Worm (Caenorhabditis elegans): ENCODE data around the gene ZC196.5.

Gene ZC196.5

DNA sequence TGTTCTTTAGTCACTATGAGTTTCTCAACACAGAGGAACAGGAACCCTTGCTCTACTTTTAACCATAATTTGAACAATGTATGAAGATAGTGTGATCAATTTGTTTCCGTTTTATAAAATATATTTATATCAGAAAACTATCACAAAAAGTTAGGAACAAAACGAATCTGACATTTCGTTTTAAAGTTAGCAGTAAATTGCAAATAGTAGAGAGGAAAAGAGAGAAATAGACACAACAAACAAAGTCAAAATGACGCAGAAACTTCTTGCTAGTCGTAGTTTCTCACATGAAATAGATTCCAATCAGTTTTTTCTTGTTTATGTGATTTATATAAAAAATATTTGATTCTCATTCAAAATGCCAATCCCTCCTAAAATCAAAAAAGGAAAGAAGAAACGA lies at the start of gene ZC196.5:
ZC196.5 (plus strand) TSS at position 301 of the 400 bp plus-strand sequence.
- TF ChIP-seq sptf-1 (tag; optimal IDR thresholded peaks at IDR 0.05), result no peak
- TF ChIP-seq sup-37 (GFP tag; optimal IDR thresholded peaks at IDR 0.05), result no peak
- TF ChIP-seq ama-1 (optimal IDR thresholded peaks at IDR 0.05), result no peak
- TF ChIP-seq nhr-77 (tag; optimal IDR thresholded peaks at IDR 0.05), result no peak
- TF ChIP-seq nhr-12 (tag; optimal IDR thresholded peaks at IDR 0.05), result no peak
- TF ChIP-seq jun-1 (tag; optimal IDR thresholded peaks at IDR 0.05), result no peak
- no peak for TF ChIP-seq ces-1 (GFP tag; optimal IDR thresholded peaks at IDR 0.05)
- no peak for TF ChIP-seq ztf-11 (tag; optimal IDR thresholded peaks at IDR 0.05)
- no peak for TF ChIP-seq alr-1 (tag; optimal IDR thresholded peaks at IDR 0.05; ENCODE audit: borderline replicate concordance)
- TF ChIP-seq irx-1 (tag; optimal IDR thresholded peaks at IDR 0.05), result no peak
- TF ChIP-seq nhr-20 (tag; optimal IDR thresholded peaks at IDR 0.05), result no peak
- TF ChIP-seq fos-1 (tag; optimal IDR thresholded peaks at IDR 0.05), result no peak
- no peak for TF ChIP-seq blmp-1 (tag; optimal IDR thresholded peaks at IDR 0.05)
- TF ChIP-seq lin-15B (tag; optimal IDR thresholded peaks at IDR 0.05), result no peak
- no peak for TF ChIP-seq egl-13 (tag; optimal IDR thresholded peaks at IDR 0.05)
- TF ChIP-seq nhr-84 (tag; optimal IDR thresholded peaks at IDR 0.05), result no peak
- no peak for TF ChIP-seq ets-5 (GFP tag; IDR thresholded peaks at IDR 0.05)

DNA sequence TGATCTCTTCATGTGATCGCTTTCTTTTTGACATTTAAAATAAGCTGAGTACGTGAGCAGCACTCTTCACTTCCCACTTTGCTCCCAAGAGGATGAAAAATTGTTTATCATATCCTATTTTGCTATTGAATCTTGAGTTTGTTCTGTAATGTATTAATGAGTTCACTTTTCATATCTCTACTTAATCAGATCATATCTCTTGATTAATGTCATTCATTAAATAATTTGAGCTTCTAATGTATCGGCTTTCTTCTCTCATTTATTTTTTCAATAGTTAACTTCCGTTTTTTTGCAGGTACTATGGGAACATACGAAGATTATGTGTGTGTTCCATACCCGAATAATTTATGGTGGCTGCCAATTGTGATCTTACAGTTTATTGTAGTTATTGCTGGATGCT lies 48.1 kb upstream of the ZC196.5 start, which contains the start of gene ZC190.2:
ZC190.2 (plus strand) TSS at position 301 of the 400 bp plus-strand sequence.
- TF ChIP-seq nhr-71 (tag; optimal IDR thresholded peaks at IDR 0.05), result peak; percentile 16
- no peak for TF ChIP-seq efl-3 (GFP tag; optimal IDR thresholded peaks at IDR 0.05)
- TF ChIP-seq unc-62 (GFP tag; optimal IDR thresholded peaks at IDR 0.05), result no peak
- TF ChIP-seq ceh-8 (GFP tag; optimal IDR thresholded peaks at IDR 0.05), result peak; percentile 90

DNA sequence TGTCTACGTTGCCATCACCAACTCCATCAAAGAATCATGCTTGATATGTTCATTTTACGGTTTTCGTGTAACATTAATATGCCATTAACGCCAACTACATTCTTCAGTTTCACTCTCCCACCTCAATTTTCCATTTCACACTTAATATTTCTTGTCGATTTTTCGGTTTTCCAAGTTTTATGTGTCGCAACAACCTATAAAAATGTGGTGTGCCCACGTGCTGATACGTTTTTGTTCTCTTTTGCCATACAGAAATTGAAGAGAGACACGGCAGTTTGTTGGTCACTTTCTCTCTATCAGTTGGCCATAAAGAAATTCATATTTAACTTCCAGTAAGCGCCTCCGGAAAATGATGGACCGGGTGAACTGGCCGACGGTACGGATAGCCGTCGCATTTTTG lies 46.5 kb upstream of the ZC196.5 start, which contains the start of gene cln-3.3:
cln-3.3 (plus strand) TSS at position 334 of the 400 bp plus-strand sequence.
- TF ChIP-seq efl-1 (optimal IDR thresholded peaks at IDR 0.05), result no peak
- TF ChIP-seq efl-1 (GFP tag; optimal IDR thresholded peaks at IDR 0.05 in 1 of 2), result peak in 1 of 2 experiments; percentile 81
- TF ChIP-seq elt-2 (tag; optimal IDR thresholded peaks at IDR 0.05), result peak; percentile 61
- TF ChIP-seq lin-35 (GFP tag; optimal IDR thresholded peaks at IDR 0.05), result peak in 1 of 2 experiments; percentile 25
- TF ChIP-seq mdl-1 (tag; optimal IDR thresholded peaks at IDR 0.05), result peak in 1 of 2 experiments; percentile 28
- TF ChIP-seq sup-37 (GFP tag; optimal IDR thresholded peaks at IDR 0.05), result no peak

DNA sequence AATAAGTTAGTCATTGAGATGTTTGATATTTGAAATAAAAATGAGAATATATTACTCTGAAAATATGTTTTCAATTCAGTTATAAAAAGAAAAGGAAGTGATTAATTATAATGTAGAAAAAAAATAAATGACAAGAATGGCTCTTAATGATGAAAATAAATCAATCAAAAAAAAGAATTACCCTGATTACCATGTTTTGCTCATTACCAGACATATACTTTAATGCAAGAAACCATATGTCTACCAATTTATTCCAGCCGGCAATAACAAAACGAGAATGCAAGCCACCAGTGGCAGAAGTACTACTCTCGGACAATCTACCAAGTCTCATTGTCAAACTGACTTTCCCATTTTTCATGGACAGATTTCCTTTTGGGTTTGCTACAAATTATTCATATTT lies 45.4 kb upstream of the ZC196.5 start:
- TF ChIP-seq lin-15B (tag; optimal IDR thresholded peaks at IDR 0.05), result no peak
- peak; percentile 76 for TF ChIP-seq dsc-1 (tag; optimal IDR thresholded peaks at IDR 0.05)
- no peak for TF ChIP-seq snu-23 (GFP tag; optimal IDR thresholded peaks at IDR 0.05)
- no peak for TF ChIP-seq ceh-90 (tag; optimal IDR thresholded peaks at IDR 0.05)
- peak; percentile 67 for TF ChIP-seq fkh-4 (tag; optimal IDR thresholded peaks at IDR 0.05; ENCODE audit: borderline replicate concordance)

DNA sequence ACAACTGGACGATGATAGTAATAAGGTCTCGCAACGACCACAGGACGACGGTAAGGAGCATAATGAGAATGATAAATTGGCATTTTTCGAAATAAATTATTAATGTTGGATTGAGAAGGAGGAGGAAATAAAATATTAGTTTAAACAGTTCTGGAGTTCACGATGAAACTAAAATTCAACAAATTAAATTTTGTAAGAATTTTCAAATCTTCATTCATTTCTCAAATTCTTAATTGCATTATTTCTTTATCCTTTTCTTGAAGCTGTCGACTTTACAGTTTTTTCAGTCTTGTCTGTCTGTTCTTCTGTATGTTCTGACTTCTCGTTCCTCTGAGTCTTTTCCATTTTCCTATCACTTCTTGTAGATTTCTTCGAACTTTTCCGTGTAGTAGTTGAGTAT lies 42.4 kb upstream of the ZC196.5 start, which contains the start of gene ZC190.7:
ZC190.7 (minus strand) TSS at position 101 of the 400 bp plus-strand sequence.
- no peak for TF ChIP-seq dsc-1 (tag; optimal IDR thresholded peaks at IDR 0.05)
- TF ChIP-seq egl-13 (tag; optimal IDR thresholded peaks at IDR 0.05), result no peak
- TF ChIP-seq hlh-4 (tag; optimal IDR thresholded peaks at IDR 0.05), result no peak
- no peak for TF ChIP-seq mef-2 (tag; optimal IDR thresholded peaks at IDR 0.05)
- no peak for TF ChIP-seq ces-1 (GFP tag; optimal IDR thresholded peaks at IDR 0.05)
- no peak for TF ChIP-seq unc-86 (tag; optimal IDR thresholded peaks at IDR 0.05)
- TF ChIP-seq zag-1 (tag; optimal IDR thresholded peaks at IDR 0.05), result no peak
- TF ChIP-seq ceh-82 (tag; optimal IDR thresholded peaks at IDR 0.05), result no peak
- TF ChIP-seq ceh-8 (GFP tag; optimal IDR thresholded peaks at IDR 0.05), result no peak
- TF ChIP-seq snpc-4 (tag; optimal IDR thresholded peaks at IDR 0.05), result no peak
- no peak for TF ChIP-seq isw-1 (GFP tag; IDR thresholded peaks at IDR 0.05)
- TF ChIP-seq nhr-85 (tag), result no peak
- TF ChIP-seq blmp-1 (tag; optimal IDR thresholded peaks at IDR 0.05), result no peak
- TF ChIP-seq jun-1 (tag; optimal IDR thresholded peaks at IDR 0.05), result no peak
- no peak for TF ChIP-seq aha-1 (tag; optimal IDR thresholded peaks at IDR 0.05)
- TF ChIP-seq nhr-84 (tag; optimal IDR thresholded peaks at IDR 0.05), result no peak

All from whole organism, L1 larva.